Fruit fly (Drosophila melanogaster) whole organism, embryonic: ENCODE measurements around the gene CG32147.

Experiments
- Adf1 ChIP-seq: fragments of 200-800 bp; sonication (Bioruptor generic); IDR thresholded peaks from 2 replicates; pipeline ENCODE4 v1.3.6; 2022; ENCODE audit warnings: missing biosample characterization, missing genetic modification characterization
- Atf3 ChIP-seq: fragments of 200-800 bp; sonication (Bioruptor generic); optimal IDR thresholded peaks from 3 replicates; lab custom pipeline; 2016; ENCODE audit warnings: missing biosample characterization, missing genetic modification characterization
- C15 ChIP-seq: fragments of 200-800 bp; sonication (Bioruptor generic); IDR thresholded peaks from 3 replicates; pipeline ENCODE4 v1.3.6; 2022; ENCODE audit warnings: missing biosample characterization, missing genetic modification characterization
- CG10209 ChIP-seq: fragments of 200-800 bp; sonication (Bioruptor generic); optimal IDR thresholded peaks from 3 replicates; lab custom pipeline; 2017; ENCODE audit warnings: missing biosample characterization, mild to moderate bottlenecking, missing genetic modification characterization, missing genetic modification reagents
- CG10543 ChIP-seq: fragments of 200-800 bp; sonication (Bioruptor generic); optimal IDR thresholded peaks from 3 replicates; lab custom pipeline; 2017; ENCODE audit warnings: missing biosample characterization, mild to moderate bottlenecking, missing genetic modification characterization, moderate library complexity
- CG11560 ChIP-seq: fragments of 200-800 bp; sonication (Bioruptor generic); IDR thresholded peaks from 3 replicates; pipeline ENCODE4 v1.3.6; 2022; ENCODE audit warnings: missing biosample characterization, missing genetic modification characterization
- CG1233 ChIP-seq: fragments of 200-800 bp; sonication (Bioruptor generic); optimal IDR thresholded peaks from 4 replicates; lab custom pipeline; 2018; ENCODE audit warnings: missing biosample characterization, mild to moderate bottlenecking, missing genetic modification characterization
- CG17829 ChIP-seq: fragments of 200-800 bp; optimal IDR thresholded peaks from 2 replicates; lab custom pipeline; 2019; ENCODE audit warnings: missing biosample characterization, mild to moderate bottlenecking, missing genetic modification characterization, moderate library complexity
- CG2678 ChIP-seq: fragments of 200-800 bp; sonication (Bioruptor generic); optimal IDR thresholded peaks from 3 replicates; lab custom pipeline; 2019; ENCODE audit warnings: missing biosample characterization, mild to moderate bottlenecking, missing genetic modification characterization, moderate library complexity
- CG3065 ChIP-seq: fragments of 200-800 bp; sonication (Bioruptor generic); optimal IDR thresholded peaks from 2 replicates; lab custom pipeline; 2016; ENCODE audit warnings: missing biosample characterization, missing genetic modification characterization
- CG3838 ChIP-seq: fragments of 200-800 bp; sonication (Bioruptor generic); optimal IDR thresholded peaks from 3 replicates; lab custom pipeline; 2016; ENCODE audit warnings: missing biosample characterization, missing genetic modification characterization
- CG42726 ChIP-seq: fragments of 200-800 bp; sonication (Bioruptor generic); IDR thresholded peaks from 2 replicates; pipeline ENCODE4 v1.3.6; 2022; ENCODE audit warnings: missing biosample characterization, missing genetic modification characterization; ENCODE audit not compliant: partially characterized antibody
- CG4707 ChIP-seq: fragments of 200-800 bp; sonication (Bioruptor generic); optimal IDR thresholded peaks from 2 replicates; lab custom pipeline; 2018; ENCODE audit warnings: missing biosample characterization, mild to moderate bottlenecking, missing genetic modification characterization, moderate library complexity
- CG6689 ChIP-seq: fragments of 200-800 bp; sonication (Bioruptor generic); IDR thresholded peaks from 2 replicates; pipeline ENCODE4 v1.3.6; 2022; ENCODE audit warnings: missing biosample characterization, missing genetic modification characterization
- CG8765 ChIP-seq: fragments of 200-800 bp; sonication (Bioruptor generic); IDR thresholded peaks from 2 replicates; pipeline ENCODE4 v1.3.6; 2022; ENCODE audit warnings: missing biosample characterization, missing genetic modification characterization
- Camta ChIP-seq: fragments of 200-800 bp; sonication (Bioruptor generic); optimal IDR thresholded peaks from 2 replicates; lab custom pipeline; 2016; ENCODE audit warnings: missing biosample characterization, missing genetic modification characterization
- Dbx ChIP-seq: fragments of 200-800 bp; sonication (Bioruptor generic); IDR thresholded peaks from 3 replicates; pipeline ENCODE4 v1.3.6; 2022; ENCODE audit warnings: missing biosample characterization, missing genetic modification characterization
- Ets97D ChIP-seq: fragments of 200-800 bp; sonication (Bioruptor generic); optimal IDR thresholded peaks from 3 replicates; lab custom pipeline; 2016; ENCODE audit warnings: missing biosample characterization, missing genetic modification characterization
- Gug ChIP-seq: fragments of 200-800 bp; sonication (Bioruptor generic); IDR thresholded peaks from 4 replicates; pipeline ENCODE4 v1.3.6; 2022; ENCODE audit warnings: missing biosample characterization, missing genetic modification characterization
- H15 ChIP-seq: fragments of 200-800 bp; sonication (Bioruptor generic); IDR thresholded peaks from 3 replicates; pipeline ENCODE4 v1.3.6; 2022; ENCODE audit warnings: missing biosample characterization, missing genetic modification characterization
- MESR4 ChIP-seq: fragments of 200-800 bp; sonication (Bioruptor generic); optimal IDR thresholded peaks from 2 replicates; lab custom pipeline; 2018; ENCODE audit warnings: missing biosample characterization, mild to moderate bottlenecking, missing genetic modification characterization, moderate library complexity
- Nf-YA ChIP-seq: fragments of 200-800 bp; sonication (Bioruptor generic); IDR thresholded peaks from 2 replicates; pipeline ENCODE4 v1.3.6; 2022; ENCODE audit warnings: missing biosample characterization, missing genetic modification characterization
- Opbp ChIP-seq: fragments of 200-800 bp; sonication (Bioruptor generic); IDR thresholded peaks from 3 replicates; pipeline ENCODE4 v1.3.6; 2022; ENCODE audit warnings: missing biosample characterization, missing genetic modification characterization; ENCODE audit not compliant: partially characterized antibody
- Ravus ChIP-seq: fragments of 200-800 bp; sonication (Bioruptor generic); IDR thresholded peaks from 2 replicates; pipeline ENCODE4 v1.3.6; 2022; ENCODE audit warnings: missing biosample characterization, missing genetic modification characterization
- Sox102F ChIP-seq: fragments of 200-800 bp; sonication (Bioruptor generic); optimal IDR thresholded peaks from 2 replicates; lab custom pipeline; 2018; ENCODE audit warnings: missing biosample characterization, mild to moderate bottlenecking, missing genetic modification characterization, moderate library complexity
- dan ChIP-seq: fragments of 200-800 bp; sonication (Bioruptor generic); IDR thresholded peaks from 2 replicates; pipeline ENCODE4 v1.3.6; 2022; ENCODE audit warnings: missing biosample characterization, missing genetic modification characterization
- dmrt99B ChIP-seq: fragments of 200-800 bp; sonication (Bioruptor generic); optimal IDR thresholded peaks from 2 replicates; lab custom pipeline; 2018; ENCODE audit warnings: missing biosample characterization, mild to moderate bottlenecking, missing genetic modification characterization, moderate library complexity
- fd96Cb ChIP-seq: fragments of 200-800 bp; sonication (Bioruptor generic); optimal IDR thresholded peaks from 2 replicates; lab custom pipeline; 2018; ENCODE audit warnings: missing biosample characterization, mild to moderate bottlenecking, missing genetic modification characterization, moderate library complexity
- gem ChIP-seq: fragments of 200-800 bp; sonication (Bioruptor generic); optimal IDR thresholded peaks from 2 replicates; lab custom pipeline; 2019; ENCODE audit warnings: missing biosample characterization, mild to moderate bottlenecking, missing genetic modification characterization, moderate library complexity
- ham ChIP-seq: fragments of 200-800 bp; sonication (Bioruptor generic); IDR thresholded peaks from 2 replicates; pipeline ENCODE4 v1.3.6; 2022; ENCODE audit warnings: missing biosample characterization, missing genetic modification characterization
- her ChIP-seq: fragments of 200-800 bp; sonication (Bioruptor generic); optimal IDR thresholded peaks from 2 replicates; lab custom pipeline; 2016; ENCODE audit warnings: missing biosample characterization, missing genetic modification characterization
- inv ChIP-seq: fragments of 200-800 bp; sonication (Bioruptor generic); IDR thresholded peaks from 2 replicates; pipeline ENCODE4 v1.3.6; 2022; ENCODE audit warnings: missing biosample characterization, missing genetic modification characterization; ENCODE audit not compliant: partially characterized antibody
- jigr1 ChIP-seq: fragments of 200-800 bp; sonication (Bioruptor generic); IDR thresholded peaks from 3 replicates; pipeline ENCODE4 v1.3.6; 2022; ENCODE audit warnings: missing biosample characterization, missing genetic modification characterization
- ken ChIP-seq: fragments of 200-800 bp; sonication (Bioruptor generic); IDR thresholded peaks from 3 replicates; pipeline ENCODE4 v1.3.6; 2022; ENCODE audit warnings: missing biosample characterization, missing genetic modification characterization
- knrl ChIP-seq: fragments of 200-800 bp; sonication (Bioruptor generic); IDR thresholded peaks from 3 replicates; pipeline ENCODE4 v1.3.6; 2022; ENCODE audit warnings: missing biosample characterization, missing genetic modification characterization; ENCODE audit not compliant: partially characterized antibody
- lbe ChIP-seq: fragments of 200-800 bp; sonication (Bioruptor generic); optimal IDR thresholded peaks from 2 replicates; lab custom pipeline; 2016; ENCODE audit warnings: missing biosample characterization, mild to moderate bottlenecking, missing genetic modification characterization
- lola ChIP-seq, 3 experiments: fragments of >200 bp in 2 of 3; fragments of 200-800 bp in 1 of 3; sonication (Bioruptor generic) in 1 of 3; optimal IDR thresholded peaks; 2 replicates each; lab custom pipeline; 2017 to 2019; ENCODE audit warnings: missing biosample characterization in 3 of 3, missing genetic modification characterization in 3 of 3, mild to moderate bottlenecking in 1 of 3, moderate library complexity in 1 of 3
- luna ChIP-seq: fragments of 200-800 bp; sonication (Bioruptor generic); optimal IDR thresholded peaks from 2 replicates; lab custom pipeline; 2016; ENCODE audit warnings: missing biosample characterization, missing genetic modification characterization
- mam ChIP-seq: fragments of 200-800 bp; sonication (Bioruptor generic); optimal IDR thresholded peaks from 3 replicates; lab custom pipeline; 2016; ENCODE audit warnings: missing biosample characterization, missing genetic modification characterization
- nom ChIP-seq: fragments of 200-800 bp; sonication (Bioruptor generic); optimal IDR thresholded peaks from 2 replicates; lab custom pipeline; 2017; ENCODE audit warnings: missing biosample characterization, missing genetic modification characterization, mild to moderate bottlenecking, moderate library complexity, missing genetic modification reagents
- org-1 ChIP-seq: fragments of 200-800 bp; sonication (Bioruptor generic); optimal IDR thresholded peaks from 2 replicates; lab custom pipeline; 2017; ENCODE audit warnings: missing biosample characterization, missing genetic modification characterization
- phol ChIP-seq: fragments of 200-800 bp; sonication (Bioruptor generic); optimal IDR thresholded peaks from 3 replicates; lab custom pipeline; 2018; ENCODE audit warnings: missing biosample characterization, mild to moderate bottlenecking, missing genetic modification characterization, moderate library complexity
- repo ChIP-seq: fragments of 200-800 bp; sonication (Bioruptor generic); optimal IDR thresholded peaks from 2 replicates; lab custom pipeline; 2016; ENCODE audit warnings: missing biosample characterization, missing genetic modification characterization
- rib ChIP-seq: fragments of 200-800 bp; sonication (Bioruptor generic); IDR thresholded peaks from 2 replicates; pipeline ENCODE4 v1.3.6; 2022; ENCODE audit warnings: missing biosample characterization, missing genetic modification characterization
- ro ChIP-seq: fragments of 200-800 bp; sonication (Bioruptor generic); IDR thresholded peaks from 2 replicates; pipeline ENCODE4 v1.3.6; 2022; ENCODE audit warnings: missing biosample characterization, missing genetic modification characterization
- sd ChIP-seq: fragments of 200-800 bp; sonication (Bioruptor generic); optimal IDR thresholded peaks from 3 replicates; lab custom pipeline; 2018; ENCODE audit warnings: missing biosample characterization, mild to moderate bottlenecking, missing genetic modification characterization, moderate library complexity
- sob ChIP-seq: fragments of 200-800 bp; sonication (Bioruptor generic); IDR thresholded peaks from 2 replicates; pipeline ENCODE4 v1.3.6; 2022; ENCODE audit warnings: missing biosample characterization, missing genetic modification characterization
- twi ChIP-seq: fragments of 200-800 bp; optimal IDR thresholded peaks from 2 replicates; lab custom pipeline; 2019; ENCODE audit warnings: missing biosample characterization, mild to moderate bottlenecking, missing genetic modification characterization, moderate library complexity
- vnd ChIP-seq: fragments of 200-800 bp; sonication (Bioruptor generic); IDR thresholded peaks from 3 replicates; pipeline ENCODE4 v1.3.6; 2022; ENCODE audit warnings: missing biosample characterization, missing genetic modification characterization; ENCODE audit not compliant: partially characterized antibody

Gene CG32147

dm6 chr3L:15141118-15142003 is 2.5 kb downstream of the CG32147 start (continued):
- peak; percentile 51 for TF ChIP-seq gem
- TF ChIP-seq vnd (GFP tag; lab: Robert Waterston, UW) = no peak
- no peak for TF ChIP-seq Adf1 (GFP tag; lab: Robert Waterston, UW)
- TF ChIP-seq nom (GFP tag; lab: Kevin White, UChicago) = peak; percentile 54
- TF ChIP-seq CG11560 (tag; lab: Robert Waterston, UW) = no peak
- TF ChIP-seq phol (tag; lab: Kevin White, UChicago) = peak; percentile 16
- no peak for TF ChIP-seq jigr1 (GFP tag; lab: Robert Waterston, UW)
- TF ChIP-seq dmrt99B (tag; lab: Kevin White, UChicago) = no peak
- TF ChIP-seq Nf-YA (GFP tag; lab: Robert Waterston, UW) = no peak
- TF ChIP-seq luna = no peak
- no peak for TF ChIP-seq dan (GFP tag; lab: Robert Waterston, UW)
- TF ChIP-seq Ravus = no peak
- TF ChIP-seq CG6689 = no peak
- no peak for TF ChIP-seq CG42726
- TF ChIP-seq inv (GFP tag; lab: Robert Waterston, UW) = no peak
- TF ChIP-seq CG10543 = no peak
- TF ChIP-seq ro (GFP tag; lab: Robert Waterston, UW) = no peak
- no peak for TF ChIP-seq CG17829 (tag; lab: Kevin White, UChicago)
- no peak for TF ChIP-seq knrl (GFP tag; lab: Robert Waterston, UW)
- no peak for TF ChIP-seq Opbp (GFP tag; lab: Robert Waterston, UW)
- TF ChIP-seq CG1233 (GFP tag; lab: Kevin White, UChicago) = no peak
- no peak for TF ChIP-seq Ets97D (GFP tag; lab: Kevin White, UChicago)
- TF ChIP-seq H15 (GFP tag; lab: Robert Waterston, UW) = no peak
- TF ChIP-seq ken = peak; percentile 63; the same call in 1 of the 3 replicates
- 0 out of 2 replicates have a peak, but pooled peaks have one; percentile 13 for TF ChIP-seq CG8765
- no peak for TF ChIP-seq CG3838 (GFP tag; lab: Kevin White, UChicago)
- peak; percentile 17 for TF ChIP-seq CG3065
- peak; percentile 9 for TF ChIP-seq mam (GFP tag; lab: Kevin White, UChicago)
- no peak for TF ChIP-seq twi (tag; lab: Kevin White, UChicago)
- peak; percentile 11; the same call in 1 of the 4 replicates for TF ChIP-seq Gug
- peak; percentile 48 for TF ChIP-seq CG2678 (tag; lab: Kevin White, UChicago)
- no peak for TF ChIP-seq repo
- TF ChIP-seq sob (GFP tag; lab: Robert Waterston, UW) = peak; percentile 25; the same call in 1 of the 2 replicates
- TF ChIP-seq CG10209 (GFP tag; lab: Kevin White, UChicago) = peak; percentile 32
- TF ChIP-seq CG4707 (GFP tag; lab: Kevin White, UChicago) = no peak
- TF ChIP-seq her (GFP tag; lab: Kevin White, UChicago) = no peak
- peak in 1 of 3 experiments; percentile 39 for TF ChIP-seq lola (GFP tag; optimal IDR thresholded peaks at IDR 0.05; lab: Kevin White, UChicago)
- no peak for TF ChIP-seq lbe (GFP tag; lab: Kevin White, UChicago)
- TF ChIP-seq MESR4 (GFP tag; lab: Kevin White, UChicago) = no peak
- TF ChIP-seq Camta (GFP tag; lab: Kevin White, UChicago) = no peak
- TF ChIP-seq sd = no peak
- no peak for TF ChIP-seq Sox102F (GFP tag; lab: Kevin White, UChicago)
- TF ChIP-seq C15 (GFP tag; lab: Robert Waterston, UW) = no peak
- TF ChIP-seq Dbx (GFP tag; lab: Robert Waterston, UW) = no peak
- peak; percentile 39; the same call in 1 of the 2 replicates for TF ChIP-seq rib (GFP tag; lab: Robert Waterston, UW)
- no peak for TF ChIP-seq fd96Cb
- no peak for TF ChIP-seq org-1
- TF ChIP-seq ham (GFP tag; lab: Robert Waterston, UW) = no peak
- TF ChIP-seq Atf3 = no peak
